1 fruit fly cellular context compared by ENCODE assay signal in genomic region chr2L:4124629-4125350, dm6.
A peak's percentile ranks its signal among the peaks of the same experiment; 100 is the strongest.
TF ChIP-seq lines count a peak whose summit lies in the region.

No protein-coding gene starts in this region.

TF ChIP-seq in whole organism, embryonic, 481 proteins besides CTCF, POLR2A, EP300 and RAD21 (continued from another document and continues in another):
- TF ChIP-seq pho (GFP tag; optimal IDR thresholded peaks at IDR 0.05; lab: Kevin White, UChicago) = no peak
- no peak for TF ChIP-seq Myb (GFP tag; optimal IDR thresholded peaks at IDR 0.05; lab: Kevin White, UChicago)
- TF ChIP-seq CG18476 (GFP tag; optimal IDR thresholded peaks at IDR 0.05; lab: Kevin White, UChicago) = peak; percentile 38
- TF ChIP-seq CG42726 (GFP tag; IDR thresholded peaks at IDR 0.05; lab: Robert Waterston, UW; ENCODE audit: partially characterized antibody) = no peak
- TF ChIP-seq CG12071 (GFP tag; optimal IDR thresholded peaks at IDR 0.05; lab: Kevin White, UChicago) = no peak
- no peak for TF ChIP-seq Optix (GFP tag; IDR thresholded peaks at IDR 0.05; lab: Robert Waterston, UW)
- peak; percentile 75 for TF ChIP-seq CG17359 (tag; optimal IDR thresholded peaks at IDR 0.05; lab: Kevin White, UChicago)
- no peak for TF ChIP-seq Atf-2 (GFP tag; optimal IDR thresholded peaks at IDR 0.05; lab: Kevin White, UChicago)
- no peak for TF ChIP-seq ash1 (GFP tag; optimal IDR thresholded peaks at IDR 0.05; lab: Kevin White, UChicago)
- peak; percentile 66 for TF ChIP-seq Ets65A (GFP tag; lab: Kevin White, UChicago)
- no peak for TF ChIP-seq nau (GFP tag; optimal IDR thresholded peaks at IDR 0.05; lab: Kevin White, UChicago)
- TF ChIP-seq crp (GFP tag; optimal IDR thresholded peaks at IDR 0.05; lab: Kevin White, UChicago) = no peak
- TF ChIP-seq Pdp1 (GFP tag; optimal IDR thresholded peaks at IDR 0.05; lab: Kevin White, UChicago) = peak; percentile 13 to 40
- TF ChIP-seq Sry-β (GFP tag; optimal IDR thresholded peaks at IDR 0.05; lab: Kevin White, UChicago) = peak; percentile 19
- peak; percentile 15; the same call in 1 of the 2 replicates for TF ChIP-seq sob (GFP tag; IDR thresholded peaks at IDR 0.05; lab: Robert Waterston, UW)
- no peak for TF ChIP-seq NC2β (GFP tag; optimal IDR thresholded peaks at IDR 0.05; lab: Kevin White, UChicago)
- TF ChIP-seq luna (GFP tag; optimal IDR thresholded peaks at IDR 0.05; lab: Kevin White, UChicago) = no peak
- peak; percentile 6 for TF ChIP-seq Lhr (GFP tag; optimal IDR thresholded peaks at IDR 0.05; lab: Kevin White, UChicago)
- peak; percentile 70 for TF ChIP-seq Oli (tag; optimal IDR thresholded peaks at IDR 0.05; lab: Kevin White, UChicago)
- TF ChIP-seq gsb-n (tag; optimal IDR thresholded peaks at IDR 0.05; lab: Kevin White, UChicago) = peak; percentile 74
- TF ChIP-seq danr (GFP tag; IDR thresholded peaks at IDR 0.05; lab: Robert Waterston, UW) = no peak
- no peak for TF ChIP-seq Gsc (GFP tag; IDR thresholded peaks at IDR 0.05; lab: Robert Waterston, UW)
- TF ChIP-seq CG30020 (tag; optimal IDR thresholded peaks at IDR 0.05; lab: Kevin White, UChicago) = no peak
- TF ChIP-seq ab (GFP tag; optimal IDR thresholded peaks at IDR 0.05; lab: Kevin White, UChicago) = no peak
- TF ChIP-seq ranshi (GFP tag; IDR thresholded peaks at IDR 0.05; lab: Robert Waterston, UW) = peak; percentile 64; the same call in 1 of the 2 replicates
- TF ChIP-seq wek (GFP tag; optimal IDR thresholded peaks at IDR 0.05; lab: Kevin White, UChicago) = no peak
- TF ChIP-seq ATbp (GFP tag; optimal IDR thresholded peaks at IDR 0.05; lab: Kevin White, UChicago) = peak; percentile 69
- peak in 1 of 2 experiments; percentile 70 for TF ChIP-seq Hr51 (GFP tag; optimal IDR thresholded peaks at IDR 0.05; lab: Kevin White, UChicago)
- TF ChIP-seq vvl (GFP tag; IDR thresholded peaks at IDR 0.05; lab: Robert Waterston, UW) = peak; percentile 80
- peak; percentile 87 for TF ChIP-seq CG10979 (tag; optimal IDR thresholded peaks at IDR 0.05; lab: Kevin White, UChicago)
- TF ChIP-seq Rx (GFP tag; IDR thresholded peaks at IDR 0.05; lab: Robert Waterston, UW) = 0 out of 2 replicates have a peak, but pooled peaks have one; percentile 40
- no peak for TF ChIP-seq hkb (optimal IDR thresholded peaks at IDR 0.05; lab: Kevin White, UChicago)
- TF ChIP-seq hkb (GFP tag; IDR thresholded peaks at IDR 0.05; lab: Robert Waterston, UW) = peak; percentile 56
- TF ChIP-seq psq (GFP tag; optimal IDR thresholded peaks at IDR 0.05; lab: Kevin White, UChicago) = no peak
- peak; percentile 73 for TF ChIP-seq CG15601 (tag; optimal IDR thresholded peaks at IDR 0.05; lab: Kevin White, UChicago)
- peak; percentile 76 for TF ChIP-seq zen (tag; optimal IDR thresholded peaks at IDR 0.05; lab: Kevin White, UChicago)
- peak; percentile 13 for TF ChIP-seq CG12299 (tag; optimal IDR thresholded peaks at IDR 0.05; lab: Kevin White, UChicago)
- peak; percentile 56 for TF ChIP-seq az2 (GFP tag; optimal IDR thresholded peaks at IDR 0.05; lab: Kevin White, UChicago)
- TF ChIP-seq CG4707 (GFP tag; optimal IDR thresholded peaks at IDR 0.05; lab: Kevin White, UChicago) = peak; percentile 6
- peak; percentile 35; the same call in 1 of the 2 replicates for TF ChIP-seq CG4404 (GFP tag; IDR thresholded peaks at IDR 0.05; lab: Robert Waterston, UW)
- TF ChIP-seq CG8089 (GFP tag; optimal IDR thresholded peaks at IDR 0.05; lab: Kevin White, UChicago) = no peak
- 0 out of 2 replicates have a peak, but pooled peaks have one; percentile 22 for TF ChIP-seq Rfx (GFP tag; IDR thresholded peaks at IDR 0.05; lab: Robert Waterston, UW)
- TF ChIP-seq Poxn (GFP tag; IDR thresholded peaks at IDR 0.05; lab: Robert Waterston, UW) = no peak
- peak; percentile 68 for TF ChIP-seq CG4424 (GFP tag; optimal IDR thresholded peaks at IDR 0.05; lab: Kevin White, UChicago)
- no peak for TF ChIP-seq CG1603 (tag; optimal IDR thresholded peaks at IDR 0.05; lab: Kevin White, UChicago)
- TF ChIP-seq dmrt11E (tag; optimal IDR thresholded peaks at IDR 0.05; lab: Kevin White, UChicago) = peak; percentile 80
- TF ChIP-seq bab2 (GFP tag; optimal IDR thresholded peaks at IDR 0.05; lab: Kevin White, UChicago) = peak; percentile 56
- peak; percentile 30 for TF ChIP-seq Vsx1 (GFP tag; optimal IDR thresholded peaks at IDR 0.05; lab: Kevin White, UChicago)
- peak; percentile 41 for TF ChIP-seq sisA (GFP tag; IDR thresholded peaks at IDR 0.05; lab: Robert Waterston, UW)
- peak; percentile 40 for TF ChIP-seq Chrac-16 (GFP tag; optimal IDR thresholded peaks at IDR 0.05; lab: Kevin White, UChicago)
- TF ChIP-seq CG4854 (GFP tag; optimal IDR thresholded peaks at IDR 0.05; lab: Kevin White, UChicago) = peak; percentile 1
- peak; percentile 99 for TF ChIP-seq Hey (tag; optimal IDR thresholded peaks at IDR 0.05; lab: Kevin White, UChicago)
- peak; percentile 19; the same call in 1 of the 2 replicates for TF ChIP-seq E2f2 (GFP tag; IDR thresholded peaks at IDR 0.05; lab: Robert Waterston, UW)
- no peak for TF ChIP-seq rib (GFP tag; IDR thresholded peaks at IDR 0.05; lab: Robert Waterston, UW)
- TF ChIP-seq CG14710 (tag; optimal IDR thresholded peaks at IDR 0.05; lab: Kevin White, UChicago) = peak; percentile 82
- TF ChIP-seq ara (GFP tag; IDR thresholded peaks at IDR 0.05; lab: Robert Waterston, UW) = peak; percentile 80
- no peak for TF ChIP-seq tup (GFP tag; optimal IDR thresholded peaks at IDR 0.05; lab: Kevin White, UChicago)
- TF ChIP-seq pnt (GFP tag; optimal IDR thresholded peaks at IDR 0.05; lab: Kevin White, UChicago) = peak; percentile 10
- TF ChIP-seq CG16779 (GFP tag; IDR thresholded peaks at IDR 0.05; lab: Robert Waterston, UW) = no peak
- no peak for TF ChIP-seq lov (optimal IDR thresholded peaks at IDR 0.05; lab: Kevin White, UChicago)
- 0 out of 3 replicates have a peak, but pooled peaks have one; percentile 24 for TF ChIP-seq lov (GFP tag; IDR thresholded peaks at IDR 0.05; lab: Robert Waterston, UW)
- TF ChIP-seq onecut (GFP tag; IDR thresholded peaks at IDR 0.05; lab: Robert Waterston, UW) = peak; percentile 61
- TF ChIP-seq ttk (GFP tag; IDR thresholded peaks at IDR 0.05; lab: Robert Waterston, UW) = peak; percentile 40; the same call in 1 of the 2 replicates
- TF ChIP-seq CG34224 (GFP tag; IDR thresholded peaks at IDR 0.05; lab: Robert Waterston, UW; ENCODE audit: partially characterized antibody) = no peak
- peak; percentile 82 for TF ChIP-seq CG2678 (tag; optimal IDR thresholded peaks at IDR 0.05; lab: Kevin White, UChicago)
- peak; percentile 62 for TF ChIP-seq CG13296 (GFP tag; optimal IDR thresholded peaks at IDR 0.05; lab: Kevin White, UChicago)
- no peak for TF ChIP-seq CG9797 (GFP tag; optimal IDR thresholded peaks at IDR 0.05; lab: Kevin White, UChicago)
- no peak for TF ChIP-seq sr (GFP tag; IDR thresholded peaks at IDR 0.05; lab: Robert Waterston, UW)
- no peak for TF ChIP-seq CrebB (tag; optimal IDR thresholded peaks at IDR 0.05; lab: Kevin White, UChicago)
- peak; percentile 34 for TF ChIP-seq Hand (GFP tag; optimal IDR thresholded peaks at IDR 0.05; lab: Kevin White, UChicago)
- peak in 1 of 2 experiments; percentile 54 for TF ChIP-seq Eip74EF (GFP tag; optimal IDR thresholded peaks at IDR 0.05; lab: Kevin White, UChicago)
- TF ChIP-seq abd-A (tag; optimal IDR thresholded peaks at IDR 0.05; lab: Kevin White, UChicago) = no peak
- peak; percentile 61 for TF ChIP-seq gcm (GFP tag; optimal IDR thresholded peaks at IDR 0.05; lab: Kevin White, UChicago)
- TF ChIP-seq CG12219 (GFP tag; optimal IDR thresholded peaks at IDR 0.05; lab: Kevin White, UChicago) = peak; percentile 25
- TF ChIP-seq sna (GFP tag; IDR thresholded peaks at IDR 0.05; lab: Robert Waterston, UW; ENCODE audit: partially characterized antibody) = no peak
- TF ChIP-seq CG17802 (tag; optimal IDR thresholded peaks at IDR 0.05; lab: Kevin White, UChicago) = peak; percentile 33
- TF ChIP-seq tx (GFP tag; optimal IDR thresholded peaks at IDR 0.05; lab: Kevin White, UChicago) = no peak
- TF ChIP-seq aop (GFP tag; IDR thresholded peaks at IDR 0.05; lab: Robert Waterston, UW) = no peak
- no peak for TF ChIP-seq CG16813 (GFP tag; IDR thresholded peaks at IDR 0.05; lab: Robert Waterston, UW; ENCODE audit: partially characterized antibody)
- TF ChIP-seq org-1 (GFP tag; optimal IDR thresholded peaks at IDR 0.05; lab: Kevin White, UChicago) = no peak
- TF ChIP-seq cato (GFP tag; optimal IDR thresholded peaks at IDR 0.05; lab: Kevin White, UChicago; ENCODE audit: borderline replicate concordance) = no peak
- TF ChIP-seq CG11398 (GFP tag; optimal IDR thresholded peaks at IDR 0.05; lab: Kevin White, UChicago) = no peak
- peak; percentile 57 for TF ChIP-seq CG3407 (GFP tag; optimal IDR thresholded peaks at IDR 0.05; lab: Kevin White, UChicago)
- TF ChIP-seq jigr1 (GFP tag; IDR thresholded peaks at IDR 0.05; lab: Robert Waterston, UW) = no peak
- no peak for TF ChIP-seq CG31224 (GFP tag; IDR thresholded peaks at IDR 0.05; lab: Robert Waterston, UW)
- peak; percentile 56 for TF ChIP-seq Fer3 (tag; optimal IDR thresholded peaks at IDR 0.05; lab: Kevin White, UChicago)
- TF ChIP-seq Sox102F (GFP tag; optimal IDR thresholded peaks at IDR 0.05; lab: Kevin White, UChicago) = peak; percentile 73
- peak; percentile 64 for TF ChIP-seq PHDP (tag; optimal IDR thresholded peaks at IDR 0.05; lab: Kevin White, UChicago)
- TF ChIP-seq CG13424 (tag; optimal IDR thresholded peaks at IDR 0.05; lab: Kevin White, UChicago) = peak; percentile 80
- no peak for TF ChIP-seq CG7786 (GFP tag; optimal IDR thresholded peaks at IDR 0.05; lab: Kevin White, UChicago)
- TF ChIP-seq dati (GFP tag; IDR thresholded peaks at IDR 0.05; lab: Robert Waterston, UW) = no peak
- no peak for TF ChIP-seq insv (GFP tag; optimal IDR thresholded peaks at IDR 0.05; lab: Kevin White, UChicago)
- TF ChIP-seq CoRest (tag; optimal IDR thresholded peaks at IDR 0.05; lab: Kevin White, UChicago) = peak; percentile 70
- peak; percentile 56 for TF ChIP-seq sqz (GFP tag; optimal IDR thresholded peaks at IDR 0.05; lab: Kevin White, UChicago)
- no peak for TF ChIP-seq bowl (GFP tag; IDR thresholded peaks at IDR 0.05; lab: Robert Waterston, UW)
- peak; percentile 65 for TF ChIP-seq CG32772 (GFP tag; IDR thresholded peaks at IDR 0.05; lab: Robert Waterston, UW)
- no peak for TF ChIP-seq CG13123 (GFP tag; optimal IDR thresholded peaks at IDR 0.05; lab: Kevin White, UChicago)
- TF ChIP-seq chinmo (GFP tag; IDR thresholded peaks at IDR 0.05; lab: Robert Waterston, UW; ENCODE audit: partially characterized antibody) = no peak
- no peak for TF ChIP-seq HLH54F (GFP tag; optimal IDR thresholded peaks at IDR 0.05; lab: Kevin White, UChicago)
- no peak for TF ChIP-seq CG4730 (GFP tag; IDR thresholded peaks at IDR 0.05; lab: Robert Waterston, UW)
- TF ChIP-seq CG18764 (GFP tag; optimal IDR thresholded peaks at IDR 0.05; lab: Kevin White, UChicago) = peak; percentile 13
- peak; percentile 50 for TF ChIP-seq odd (GFP tag; optimal IDR thresholded peaks at IDR 0.05; lab: Kevin White, UChicago)
- peak; percentile 50; the same call in 1 of the 3 replicates for TF ChIP-seq CG3726 (GFP tag; IDR thresholded peaks at IDR 0.05; lab: Robert Waterston, UW)
- TF ChIP-seq br (optimal IDR thresholded peaks at IDR 0.05; lab: Kevin White, UChicago) = no peak
- no peak for TF ChIP-seq Usf (GFP tag; optimal IDR thresholded peaks at IDR 0.05; lab: Kevin White, UChicago)
- peak; percentile 53 for TF ChIP-seq CG8924 (tag; optimal IDR thresholded peaks at IDR 0.05; lab: Kevin White, UChicago)
- TF ChIP-seq CG1602 (GFP tag; optimal IDR thresholded peaks at IDR 0.05; lab: Kevin White, UChicago) = peak; percentile 35
- TF ChIP-seq bigmax (GFP tag; optimal IDR thresholded peaks at IDR 0.05; lab: Kevin White, UChicago) = no peak
- no peak for TF ChIP-seq eyg (GFP tag; optimal IDR thresholded peaks at IDR 0.05; lab: Kevin White, UChicago)
- no peak for TF ChIP-seq lbe (GFP tag; optimal IDR thresholded peaks at IDR 0.05; lab: Kevin White, UChicago)
- TF ChIP-seq peb (GFP tag; IDR thresholded peaks at IDR 0.05; lab: Robert Waterston, UW) = no peak
- TF ChIP-seq CG15073 (GFP tag; optimal IDR thresholded peaks at IDR 0.05; lab: Kevin White, UChicago) = no peak
- no peak; the same call in 1 of the 2 replicates for TF ChIP-seq esg (GFP tag; conservative IDR thresholded peaks at IDR 0.05; lab: Robert Waterston, UW)
- TF ChIP-seq Atf3 (GFP tag; optimal IDR thresholded peaks at IDR 0.05; lab: Kevin White, UChicago) = no peak
- no peak for TF ChIP-seq CG16815 (GFP tag; optimal IDR thresholded peaks at IDR 0.05; lab: Kevin White, UChicago)
- no peak for TF ChIP-seq BEAF-32 (GFP tag; optimal IDR thresholded peaks at IDR 0.05; lab: Kevin White, UChicago)
- peak; percentile 52; the same call in 2 of the 3 replicates for TF ChIP-seq H15 (GFP tag; IDR thresholded peaks at IDR 0.05; lab: Robert Waterston, UW)
- peak; percentile 28; the same call in 1 of the 2 replicates for TF ChIP-seq ssp (GFP tag; IDR thresholded peaks at IDR 0.05; lab: Robert Waterston, UW)
- no peak for TF ChIP-seq CG10543 (GFP tag; optimal IDR thresholded peaks at IDR 0.05; lab: Kevin White, UChicago)
- peak; percentile 30 for TF ChIP-seq CG6683 (GFP tag; optimal IDR thresholded peaks at IDR 0.05; lab: Kevin White, UChicago)
- TF ChIP-seq seq (GFP tag; IDR thresholded peaks at IDR 0.05; lab: Robert Waterston, UW) = peak; percentile 49; the same call in 1 of the 2 replicates
- peak; percentile 11 for TF ChIP-seq run (tag; optimal IDR thresholded peaks at IDR 0.05; lab: Kevin White, UChicago)
- TF ChIP-seq CG10565 (GFP tag; optimal IDR thresholded peaks at IDR 0.05; lab: Kevin White, UChicago) = no peak
- TF ChIP-seq CG3995 (GFP tag; optimal IDR thresholded peaks at IDR 0.05; lab: Kevin White, UChicago) = no peak
- TF ChIP-seq CG2116 (GFP tag; optimal IDR thresholded peaks at IDR 0.05; lab: Kevin White, UChicago) = peak; percentile 4
- peak; percentile 60 for TF ChIP-seq D19A (tag; optimal IDR thresholded peaks at IDR 0.05; lab: Kevin White, UChicago)
- no peak for TF ChIP-seq CG34376 (GFP tag; optimal IDR thresholded peaks at IDR 0.05; lab: Kevin White, UChicago)
- no peak for TF ChIP-seq Opbp (GFP tag; IDR thresholded peaks at IDR 0.05; lab: Robert Waterston, UW; ENCODE audit: partially characterized antibody)
- no peak for TF ChIP-seq CG12744 (GFP tag; optimal IDR thresholded peaks at IDR 0.05; lab: Kevin White, UChicago)
- no peak for TF ChIP-seq Stat92E (GFP tag; optimal IDR thresholded peaks at IDR 0.05; lab: Kevin White, UChicago)
- TF ChIP-seq tin (GFP tag; optimal IDR thresholded peaks at IDR 0.05; lab: Kevin White, UChicago) = peak; percentile 50
- no peak for TF ChIP-seq CG1832 (GFP tag; optimal IDR thresholded peaks at IDR 0.05; lab: Kevin White, UChicago)
- no peak for TF ChIP-seq CG9876 (GFP tag; optimal IDR thresholded peaks at IDR 0.05; lab: Kevin White, UChicago)
